Worm (Caenorhabditis elegans) whole organism, young adult: Measurements from ENCODE around the gene C28G1.2.

ENCODE experiments used
- Y67H2A.10 ChIP-seq: fragments of 200-800 bp; sonication (Bioruptor generic); conservative IDR thresholded peaks from 2 replicates; pipeline ENCODE4 v1.3.6; 2022; ENCODE audit warnings: missing genetic modification reagents, missing genetic modification characterization, missing compliant biosample characterization
- aptf-2 ChIP-seq: fragments of 200-800 bp; sonication (Bioruptor generic); conservative IDR thresholded peaks from 2 replicates; pipeline ENCODE4 v1.3.6; 2022; ENCODE audit warnings: missing genetic modification reagents, missing genetic modification characterization, missing compliant biosample characterization
- bed-1 ChIP-seq: fragments of 200-800 bp; sonication (Bioruptor generic); IDR thresholded peaks from 2 replicates; pipeline ENCODE4 v1.3.6; 2022; ENCODE audit warnings: missing genetic modification reagents, missing genetic modification characterization, missing compliant biosample characterization
- ccch-3 ChIP-seq: fragments of 200-800 bp; sonication (Bioruptor generic); optimal IDR thresholded peaks from 2 replicates; lab custom pipeline; 2018; ENCODE audit warnings: mild to moderate bottlenecking, missing genetic modification characterization, missing compliant biosample characterization
- ceh-40 ChIP-seq: fragments of 200-800 bp; sonication (Bioruptor generic); IDR thresholded peaks from 2 replicates; pipeline ENCODE4 v1.3.6; 2022; ENCODE audit warnings: missing genetic modification characterization, missing compliant biosample characterization
- lag-1 ChIP-seq: fragments of 200-800 bp; sonication (Bioruptor generic); IDR thresholded peaks from 2 replicates; pipeline ENCODE4 v1.3.6; 2022; ENCODE audit warnings: missing genetic modification reagents, missing genetic modification characterization, missing compliant biosample characterization
- ztf-3 ChIP-seq: fragments of 200-800 bp; sonication (Bioruptor generic); optimal IDR thresholded peaks from 2 replicates; lab custom pipeline; 2018; ENCODE audit warnings: mild to moderate bottlenecking, missing genetic modification characterization, missing compliant biosample characterization

ce11 chrX:8828365-8828764, 7.5 kb upstream of the C28G1.2 start, which contains the start of gene rcs-1:
- TF ChIP-seq Y67H2A.10 (no peak), ccch-3 (no peak), aptf-2 (GFP tag; lab: Robert Waterston, UW) (no peak), ztf-3 (GFP tag; lab: Kevin White, UChicago) (no peak), lag-1 (GFP tag; lab: Robert Waterston, UW) (no peak), bed-1 (GFP tag; lab: Robert Waterston, UW) (no peak), ceh-40 (GFP tag; lab: Robert Waterston, UW) (no peak)
